Fruit fly (Drosophila melanogaster) whole organism, embryonic: ENCODE results near the gene Obp99a.

Experiments used
- Abd-B ChIP-seq: fragments of 200-800 bp; sonication (Bioruptor generic); optimal IDR thresholded peaks from 2 replicates; lab custom pipeline; 2018; ENCODE audit warnings: missing biosample characterization, mild to moderate bottlenecking, missing genetic modification characterization, moderate library complexity
- Aef1 ChIP-seq: fragments of 200-800 bp; sonication (Bioruptor generic); IDR thresholded peaks from 3 replicates; pipeline ENCODE4 v1.3.6; 2022; ENCODE audit warnings: missing biosample characterization, missing genetic modification characterization
- CG10147 ChIP-seq: fragments of 200-800 bp; sonication (Bioruptor generic); optimal IDR thresholded peaks from 2 replicates; lab custom pipeline; 2019; ENCODE audit warnings: missing biosample characterization, mild to moderate bottlenecking, missing genetic modification characterization, moderate library complexity
- CG10209 ChIP-seq: fragments of 200-800 bp; sonication (Bioruptor generic); optimal IDR thresholded peaks from 3 replicates; lab custom pipeline; 2017; ENCODE audit warnings: missing biosample characterization, mild to moderate bottlenecking, missing genetic modification characterization, missing genetic modification reagents
- CG12104 ChIP-seq: fragments of 200-800 bp; sonication (Bioruptor generic); optimal IDR thresholded peaks from 3 replicates; lab custom pipeline; 2016; ENCODE audit warnings: missing biosample characterization, missing genetic modification characterization
- CG12236 ChIP-seq: fragments of 200-800 bp; sonication (Bioruptor generic); optimal IDR thresholded peaks from 2 replicates; lab custom pipeline; 2016; ENCODE audit warnings: missing biosample characterization, missing genetic modification characterization
- CG12744 ChIP-seq: fragments of 200-800 bp; sonication (Bioruptor generic); optimal IDR thresholded peaks from 2 replicates; lab custom pipeline; 2016; ENCODE audit warnings: missing biosample characterization, missing genetic modification characterization
- CG13624 ChIP-seq: fragments of 200-800 bp; sonication (Bioruptor generic); optimal IDR thresholded peaks from 2 replicates; lab custom pipeline; 2016; ENCODE audit warnings: missing biosample characterization, missing genetic modification characterization
- CG14965 ChIP-seq: fragments of 200-800 bp; sonication (Bioruptor generic); optimal IDR thresholded peaks from 2 replicates; lab custom pipeline; 2016; ENCODE audit warnings: missing biosample characterization, missing genetic modification characterization, borderline replicate concordance
- CG1529 ChIP-seq: fragments of 200-800 bp; sonication (Bioruptor generic); optimal IDR thresholded peaks from 3 replicates; lab custom pipeline; 2018; ENCODE audit warnings: missing biosample characterization, missing genetic modification characterization
- CG1647 ChIP-seq: fragments of 200-800 bp; sonication (Bioruptor generic); optimal IDR thresholded peaks from 3 replicates; lab custom pipeline; 2016; ENCODE audit warnings: missing biosample characterization, missing genetic modification characterization
- CG16813 ChIP-seq: fragments of 200-800 bp; sonication (Bioruptor generic); IDR thresholded peaks from 3 replicates; pipeline ENCODE4 v1.3.6; 2022; ENCODE audit warnings: missing biosample characterization, missing genetic modification characterization; ENCODE audit not compliant: partially characterized antibody
- CG18011 ChIP-seq: fragments of 200-800 bp; sonication (Bioruptor generic); optimal IDR thresholded peaks from 2 replicates; lab custom pipeline; 2017; ENCODE audit warnings: missing biosample characterization, missing genetic modification characterization, mild to moderate bottlenecking, moderate library complexity, missing genotype
- CG18764 ChIP-seq: fragments of 200-800 bp; sonication (Bioruptor generic); optimal IDR thresholded peaks from 3 replicates; lab custom pipeline; 2016; ENCODE audit warnings: missing biosample characterization, missing genetic modification characterization
- CG2889 ChIP-seq: fragments of 200-800 bp; sonication (Bioruptor generic); IDR thresholded peaks from 3 replicates; pipeline ENCODE4 v1.3.6; 2022; ENCODE audit warnings: missing biosample characterization, missing genetic modification characterization
- CG30431 ChIP-seq: fragments of 200-800 bp; sonication (Bioruptor generic); optimal IDR thresholded peaks from 2 replicates; lab custom pipeline; 2017; ENCODE audit warnings: missing biosample characterization, missing genetic modification characterization
- CG32772 ChIP-seq: fragments of 200-800 bp; sonication (Bioruptor generic); IDR thresholded peaks from 2 replicates; pipeline ENCODE4 v1.3.6; 2022; ENCODE audit warnings: missing biosample characterization, missing genetic modification characterization
- CG3726 ChIP-seq: fragments of 200-800 bp; sonication (Bioruptor generic); IDR thresholded peaks from 3 replicates; pipeline ENCODE4, ENCODE4 v1.3.6; 2022; ENCODE audit warnings: missing biosample characterization, missing genetic modification characterization
- CG6254 ChIP-seq: fragments of 200-800 bp; sonication (Bioruptor generic); optimal IDR thresholded peaks from 3 replicates; lab custom pipeline; 2017; ENCODE audit warnings: mild to moderate bottlenecking, missing biosample characterization, missing genetic modification reagents, missing genetic modification characterization
- CG6791 ChIP-seq: fragments of 200-800 bp; sonication (Bioruptor generic); IDR thresholded peaks from 3 replicates; pipeline ENCODE4 v1.3.6; 2022; ENCODE audit warnings: missing biosample characterization, missing genetic modification characterization; ENCODE audit not compliant: partially characterized antibody
- CG7963 ChIP-seq: fragments of 200-800 bp; sonication (Bioruptor generic); IDR thresholded peaks from 3 replicates; pipeline ENCODE4 v1.3.6; 2022; ENCODE audit warnings: missing biosample characterization, missing genetic modification characterization; ENCODE audit not compliant: partially characterized antibody
- CG8089 ChIP-seq: fragments of 200-800 bp; sonication (Bioruptor generic); optimal IDR thresholded peaks from 3 replicates; lab custom pipeline; 2016; ENCODE audit warnings: missing biosample characterization, missing genetic modification characterization
- CG9437 ChIP-seq: fragments of 200-800 bp; sonication (Bioruptor generic); optimal IDR thresholded peaks from 2 replicates; lab custom pipeline; 2018; ENCODE audit warnings: missing biosample characterization, mild to moderate bottlenecking, missing genetic modification characterization
- CG9876 ChIP-seq: fragments of 200-800 bp; sonication (Bioruptor generic); optimal IDR thresholded peaks from 2 replicates; lab custom pipeline; 2016; ENCODE audit warnings: missing biosample characterization, missing genetic modification characterization
- CkIIα-i1 ChIP-seq: fragments of 200-800 bp; sonication (Bioruptor generic); IDR thresholded peaks from 2 replicates; pipeline ENCODE4 v1.3.6; 2022; ENCODE audit warnings: missing biosample characterization, missing genetic modification characterization
- D19B ChIP-seq: fragments of 200-800 bp; sonication (Bioruptor generic); optimal IDR thresholded peaks from 2 replicates; lab custom pipeline; 2017; ENCODE audit warnings: missing biosample characterization, mild to moderate bottlenecking, missing genetic modification characterization
- Dp ChIP-seq: fragments of 200-800 bp; sonication (Bioruptor generic); optimal IDR thresholded peaks from 2 replicates; lab custom pipeline; 2018; ENCODE audit warnings: missing biosample characterization, mild to moderate bottlenecking, missing genetic modification characterization, moderate library complexity
- Ets97D ChIP-seq: fragments of 200-800 bp; sonication (Bioruptor generic); optimal IDR thresholded peaks from 3 replicates; lab custom pipeline; 2016; ENCODE audit warnings: missing biosample characterization, missing genetic modification characterization
- HLH3B ChIP-seq: fragments of 200-800 bp; sonication (Bioruptor generic); IDR thresholded peaks from 2 replicates; pipeline ENCODE4 v1.3.6; 2022; ENCODE audit warnings: missing biosample characterization, missing genetic modification characterization
- Hr3 ChIP-seq: fragments of 200-800 bp; sonication (Bioruptor generic); optimal IDR thresholded peaks from 3 replicates; lab custom pipeline; 2016; ENCODE audit warnings: missing biosample characterization, missing genetic modification characterization
- Meics ChIP-seq: fragments of 200-800 bp; sonication (Bioruptor generic); optimal IDR thresholded peaks from 2 replicates; lab custom pipeline; 2017; ENCODE audit warnings: missing biosample characterization, mild to moderate bottlenecking, missing genetic modification characterization
- NC2β ChIP-seq: fragments of 200-800 bp; sonication (Bioruptor generic); optimal IDR thresholded peaks from 2 replicates; lab custom pipeline; 2016; ENCODE audit warnings: missing biosample characterization, missing genetic modification characterization
- Rfx ChIP-seq: fragments of 200-800 bp; sonication (Bioruptor generic); IDR thresholded peaks from 2 replicates; pipeline ENCODE4 v1.3.6; 2022; ENCODE audit warnings: missing biosample characterization, missing genetic modification characterization
- Side ChIP-seq: fragments of 200-800 bp; sonication (Bioruptor generic); optimal IDR thresholded peaks from 2 replicates; lab custom pipeline; 2016; ENCODE audit warnings: missing biosample characterization, missing genetic modification characterization
- ato ChIP-seq: fragments of 200-800 bp; sonication (Bioruptor generic); IDR thresholded peaks from 2 replicates; pipeline ENCODE4 v1.3.6; 2022; ENCODE audit warnings: missing biosample characterization, missing genetic modification characterization; ENCODE audit not compliant: partially characterized antibody
- bigmax ChIP-seq: fragments of 200-800 bp; sonication (Bioruptor generic); optimal IDR thresholded peaks from 2 replicates; lab custom pipeline; 2018; ENCODE audit warnings: missing biosample characterization, mild to moderate bottlenecking, missing genetic modification characterization
- cad ChIP-seq: fragments of >200 bp; optimal IDR thresholded peaks from 2 replicates; lab custom pipeline; 2017; ENCODE audit warnings: missing biosample characterization, missing genetic modification characterization
- da ChIP-seq: fragments of 200-800 bp; sonication (Bioruptor generic); optimal IDR thresholded peaks from 2 replicates; lab custom pipeline; 2016; ENCODE audit warnings: missing biosample characterization, missing genetic modification characterization
- esg ChIP-seq: fragments of 200-800 bp; sonication (Bioruptor generic); conservative IDR thresholded peaks from 2 replicates; pipeline ENCODE4 v1.3.6; 2022; ENCODE audit warnings: missing biosample characterization, missing genetic modification characterization
- gsb ChIP-seq: fragments of 200-800 bp; sonication (Bioruptor generic); IDR thresholded peaks from 2 replicates; pipeline ENCODE4 v1.3.6; 2022; ENCODE audit warnings: missing biosample characterization, missing genetic modification characterization
- gsb-n ChIP-seq: fragments of 200-800 bp; sonication (Bioruptor generic); optimal IDR thresholded peaks from 3 replicates; lab custom pipeline; 2018; ENCODE audit warnings: missing biosample characterization, mild to moderate bottlenecking, missing genetic modification characterization
- kni ChIP-seq: fragments of 200-800 bp; sonication (Bioruptor generic); optimal IDR thresholded peaks from 3 replicates; lab custom pipeline; 2017; ENCODE audit warnings: mild to moderate bottlenecking, missing biosample characterization, missing genetic modification reagents, missing genetic modification characterization
- mirr ChIP-seq: fragments of 200-800 bp; sonication (Bioruptor generic); optimal IDR thresholded peaks from 3 replicates; lab custom pipeline; 2018; ENCODE audit warnings: missing biosample characterization, mild to moderate bottlenecking, missing genetic modification characterization
- org-1 ChIP-seq: fragments of 200-800 bp; sonication (Bioruptor generic); optimal IDR thresholded peaks from 2 replicates; lab custom pipeline; 2017; ENCODE audit warnings: missing biosample characterization, missing genetic modification characterization
- pb ChIP-seq: fragments of 200-800 bp; sonication (Bioruptor generic); optimal IDR thresholded peaks from 3 replicates; lab custom pipeline; 2016; ENCODE audit warnings: missing biosample characterization, missing genetic modification characterization
- ranshi ChIP-seq: fragments of 200-800 bp; sonication (Bioruptor generic); IDR thresholded peaks from 2 replicates; pipeline ENCODE4 v1.3.6; 2022; ENCODE audit warnings: missing biosample characterization, missing genetic modification characterization
- sd ChIP-seq: fragments of 200-800 bp; sonication (Bioruptor generic); optimal IDR thresholded peaks from 3 replicates; lab custom pipeline; 2018; ENCODE audit warnings: missing biosample characterization, mild to moderate bottlenecking, missing genetic modification characterization, moderate library complexity
- sob ChIP-seq: fragments of 200-800 bp; sonication (Bioruptor generic); IDR thresholded peaks from 2 replicates; pipeline ENCODE4 v1.3.6; 2022; ENCODE audit warnings: missing biosample characterization, missing genetic modification characterization
- tgo ChIP-seq: fragments of 200-800 bp; sonication (Bioruptor generic); IDR thresholded peaks from 3 replicates; pipeline ENCODE4 v1.3.6; 2022; ENCODE audit warnings: missing biosample characterization, missing genetic modification characterization
- tio ChIP-seq: fragments of 200-800 bp; sonication (Bioruptor generic); optimal IDR thresholded peaks from 2 replicates; lab custom pipeline; 2017; ENCODE audit warnings: missing biosample characterization, missing genetic modification characterization, inconsistent platforms
- wdn ChIP-seq: fragments of 200-800 bp; sonication (Bioruptor generic); IDR thresholded peaks from 2 replicates; pipeline ENCODE4 v1.3.6; 2022; ENCODE audit warnings: missing biosample characterization, missing genetic modification characterization
- zen ChIP-seq: fragments of 200-800 bp; sonication (Bioruptor generic); optimal IDR thresholded peaks from 3 replicates; lab custom pipeline; 2018; ENCODE audit warnings: missing biosample characterization, mild to moderate bottlenecking, missing genetic modification characterization, moderate library complexity

Gene Obp99a

dm6 chr3R:29699220-29699619 lies 27.8 kb downstream of the Obp99a start (continued):
- TF ChIP-seq CG14965 (no peak), NC2β (GFP tag; lab: Kevin White, UChicago) (no peak), D19B (no peak), CG1647 (GFP tag; lab: Kevin White, UChicago) (no peak), CG9437 (GFP tag; lab: Kevin White, UChicago) (no peak), tio (GFP tag; lab: Kevin White, UChicago) (no peak), Ets97D (GFP tag; lab: Kevin White, UChicago) (no peak), Meics (GFP tag; lab: Kevin White, UChicago) (no peak), CG12236 (GFP tag; lab: Kevin White, UChicago) (no peak), HLH3B (GFP tag; lab: Robert Waterston, UW) (no peak), Abd-B (GFP tag; lab: Kevin White, UChicago) (no peak), Side (GFP tag; lab: Kevin White, UChicago) (peak; percentile 11), CG16813 (no peak), pb (GFP tag; lab: Kevin White, UChicago) (peak; percentile 1), tgo (GFP tag; lab: Robert Waterston, UW) (peak; percentile 51; the same call in 2 of the 3 replicates), Aef1 (GFP tag; lab: Robert Waterston, UW) (peak; percentile 32; the same call in 1 of the 3 replicates), CG10147 (no peak), Hr3 (GFP tag; lab: Kevin White, UChicago) (no peak), CG9876 (GFP tag; lab: Kevin White, UChicago) (no peak), zen (tag; lab: Kevin White, UChicago) (no peak), CG10209 (GFP tag; lab: Kevin White, UChicago) (no peak), kni (GFP tag; lab: Kevin White, UChicago) (no peak), CG32772 (GFP tag; lab: Robert Waterston, UW) (peak; percentile 70), cad (GFP tag; lab: Kevin White, UChicago) (no peak), sd (no peak), CkIIα-i1 (GFP tag; lab: Robert Waterston, UW) (no peak), CG1529 (GFP tag; lab: Kevin White, UChicago) (no peak), sob (GFP tag; lab: Robert Waterston, UW) (no peak), Dp (no peak), CG8089 (GFP tag; lab: Kevin White, UChicago) (no peak), org-1 (GFP tag; lab: Kevin White, UChicago) (peak; percentile 3), esg (GFP tag; lab: Robert Waterston, UW) (peak; percentile 59), wdn (GFP tag; lab: Robert Waterston, UW) (no peak), ranshi (GFP tag; lab: Robert Waterston, UW) (peak; percentile 39; the same call in 1 of the 2 replicates), CG2889 (no peak), gsb (no peak), bigmax (no peak), CG3726 (0 out of 3 replicates have a peak, but pooled peaks have one; percentile 49), da (no peak), gsb-n (tag; lab: Kevin White, UChicago) (peak; percentile 46), mirr (no peak), CG6791 (GFP tag; lab: Robert Waterston, UW) (no peak), CG13624 (GFP tag; lab: Kevin White, UChicago) (no peak), Rfx (GFP tag; lab: Robert Waterston, UW) (no peak), CG6254 (GFP tag; lab: Kevin White, UChicago) (no peak), CG12104 (GFP tag; lab: Kevin White, UChicago) (no peak), CG18764 (GFP tag; lab: Kevin White, UChicago) (no peak), ato (no peak), CG7963 (GFP tag; lab: Robert Waterston, UW) (no peak), CG18011 (GFP tag; lab: Kevin White, UChicago) (no peak), CG30431 (GFP tag; lab: Kevin White, UChicago) (no peak), CG12744 (no peak)
